Worm (Caenorhabditis elegans): ENCODE data around the gene F53B7.4.

- no peak for TF ChIP-seq lsy-2 (tag; optimal IDR thresholded peaks at IDR 0.05)
- TF ChIP-seq unc-120 (tag; optimal IDR thresholded peaks at IDR 0.05; ENCODE audit: poor library complexity, severe bottlenecking), result no peak
- TF ChIP-seq lin-32 (GFP tag; optimal IDR thresholded peaks at IDR 0.05), result no peak
- TF ChIP-seq cnd-1 (tag; optimal IDR thresholded peaks at IDR 0.05), result no peak
Observed at ce11 chrV:11011807-11012206, 9.5 kb upstream of the F53B7.4 start.
